Fruit fly (Drosophila melanogaster): ENCODE data around the gene GluRS-m.

The GluRS-m gene

DNA sequence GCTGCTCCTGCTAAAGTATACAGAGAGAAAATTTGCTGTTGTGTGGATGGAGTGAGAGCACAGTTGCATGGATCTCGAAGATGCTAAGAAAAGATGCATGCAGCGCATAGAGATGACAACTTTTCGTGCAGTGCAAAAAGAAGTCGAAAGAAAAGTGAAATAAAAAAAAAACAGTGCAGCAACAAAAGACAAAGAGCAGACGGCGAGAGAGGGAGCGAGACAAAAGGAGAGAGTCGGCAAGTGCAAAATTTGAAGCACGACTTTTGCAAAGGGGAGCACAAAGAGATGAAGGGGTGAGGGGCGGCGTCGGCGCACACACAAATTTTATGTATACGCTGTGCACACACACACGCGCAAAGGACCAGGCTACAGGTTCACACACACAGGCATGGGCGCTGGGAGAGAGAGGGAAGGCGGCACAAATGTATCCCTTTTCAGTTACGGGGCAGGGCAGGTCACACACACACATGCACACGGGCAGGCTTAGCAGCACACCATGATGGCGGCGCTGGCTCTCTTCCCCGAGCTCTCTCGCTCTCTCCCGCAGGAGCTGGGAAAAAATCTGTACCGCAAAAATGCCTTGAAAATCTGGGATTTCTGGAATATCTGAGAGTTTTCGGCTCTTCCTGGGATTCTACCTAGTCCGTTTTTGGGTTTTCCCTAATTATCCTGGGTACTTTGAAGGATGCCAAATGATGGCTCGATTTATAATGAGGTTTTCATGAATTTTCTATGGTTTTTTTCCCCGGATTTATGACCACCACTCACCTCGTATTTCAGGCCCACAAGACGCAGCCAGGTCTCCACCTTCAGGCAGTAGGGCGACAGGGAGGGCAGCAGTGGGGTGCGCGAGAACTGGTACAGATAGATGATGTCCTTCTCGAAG, 6.5 kb downstream of the GluRS-m start:
- peak; percentile 83 for TF ChIP-seq CG1621 (tag; optimal IDR thresholded peaks at IDR 0.05)
- TF ChIP-seq CG11294 (GFP tag; IDR thresholded peaks at IDR 0.05) = 0 out of 2 replicates have a peak, but pooled peaks have one; percentile 51
- TF ChIP-seq topi (GFP tag; optimal IDR thresholded peaks at IDR 0.05) = peak; percentile 84
- TF ChIP-seq OdsH (GFP tag; optimal IDR thresholded peaks at IDR 0.05) = peak; percentile 80
- peak; percentile 76 for TF ChIP-seq CG16779 (tag; optimal IDR thresholded peaks at IDR 0.05)
- TF ChIP-seq CG32006 (GFP tag; optimal IDR thresholded peaks at IDR 0.05) = peak; percentile 89
- no peak for TF ChIP-seq Hr38 (GFP tag; optimal IDR thresholded peaks at IDR 0.05)
- peak; percentile 70 for TF ChIP-seq Sox15 (GFP tag; optimal IDR thresholded peaks at IDR 0.05)
- TF ChIP-seq CG7368 (GFP tag; optimal IDR thresholded peaks at IDR 0.05) = peak; percentile 84
- peak; percentile 78 for TF ChIP-seq spab (GFP tag; optimal IDR thresholded peaks at IDR 0.05)
- peak; percentile 59 for TF ChIP-seq CG6854 (GFP tag; optimal IDR thresholded peaks at IDR 0.05)
- TF ChIP-seq fkh (GFP tag; optimal IDR thresholded peaks at IDR 0.05) = no peak
- peak; percentile 92 for TF ChIP-seq Blimp-1 (GFP tag; optimal IDR thresholded peaks at IDR 0.05)
- TF ChIP-seq CG11762 (GFP tag; optimal IDR thresholded peaks at IDR 0.05; ENCODE audit: insufficient read depth) = peak; percentile 46
- peak; percentile 73 for TF ChIP-seq eg (GFP tag; IDR thresholded peaks at IDR 0.05)
- TF ChIP-seq CG6808 (GFP tag; optimal IDR thresholded peaks at IDR 0.05) = peak; percentile 90
- TF ChIP-seq Ets96B (tag; optimal IDR thresholded peaks at IDR 0.05) = peak; percentile 83
- peak; percentile 97 for TF ChIP-seq Eip78C (GFP tag)
- TF ChIP-seq CG6792 (GFP tag; optimal IDR thresholded peaks at IDR 0.05) = peak; percentile 78
- peak; percentile 82 for TF ChIP-seq CG8632 (GFP tag; optimal IDR thresholded peaks at IDR 0.05)
- TF ChIP-seq CG31627 (GFP tag; optimal IDR thresholded peaks at IDR 0.05) = peak; percentile 91
- peak; percentile 89 for TF ChIP-seq net (GFP tag; optimal IDR thresholded peaks at IDR 0.05)
- peak; percentile 47 for TF ChIP-seq fd85E (GFP tag; optimal IDR thresholded peaks at IDR 0.05)
- peak; percentile 97 for TF ChIP-seq Sox14 (GFP tag; optimal IDR thresholded peaks at IDR 0.05)
- TF ChIP-seq svp (GFP tag) = peak; percentile 94
- TF ChIP-seq Hr39 (GFP tag; optimal IDR thresholded peaks at IDR 0.05) = peak; percentile 92
- no peak for TF ChIP-seq CG4318 (GFP tag; optimal IDR thresholded peaks at IDR 0.05)
- TF ChIP-seq Smox (GFP tag; optimal IDR thresholded peaks at IDR 0.05) = peak; percentile 84
- TF ChIP-seq CG10669 (GFP tag; optimal IDR thresholded peaks at IDR 0.05) = peak; percentile 88
- TF ChIP-seq fd59A (GFP tag; optimal IDR thresholded peaks at IDR 0.05) = peak; percentile 84
- TF ChIP-seq CG6163 (GFP tag; IDR thresholded peaks at IDR 0.05) = peak; percentile 87
- peak; percentile 82 for TF ChIP-seq Ets21C (GFP tag; optimal IDR thresholded peaks at IDR 0.05)
- peak; percentile 71 for TF ChIP-seq Gug (GFP tag; IDR thresholded peaks at IDR 0.05)
- peak; percentile 84 for TF ChIP-seq Eip75B (GFP tag; optimal IDR thresholded peaks at IDR 0.05)
- TF ChIP-seq Sox102F (GFP tag; optimal IDR thresholded peaks at IDR 0.05) = peak; percentile 90
- TF ChIP-seq Met (GFP tag; optimal IDR thresholded peaks at IDR 0.05) = peak; percentile 89
- peak; percentile 87 for TF ChIP-seq acj6 (GFP tag; optimal IDR thresholded peaks at IDR 0.05)
- TF ChIP-seq vri (GFP tag; optimal IDR thresholded peaks at IDR 0.05) = peak; percentile 82
- TF ChIP-seq dac (GFP tag; optimal IDR thresholded peaks at IDR 0.05) = peak; percentile 87
- peak; percentile 70 for TF ChIP-seq CG15336 (GFP tag; IDR thresholded peaks at IDR 0.05)
- TF ChIP-seq CG9139 (GFP tag; optimal IDR thresholded peaks at IDR 0.05) = peak; percentile 69
- peak; percentile 85 for TF ChIP-seq Lpt (GFP tag; optimal IDR thresholded peaks at IDR 0.05)
- peak; percentile 83 for TF ChIP-seq CG34406 (GFP tag; optimal IDR thresholded peaks at IDR 0.05)
- TF ChIP-seq ss (GFP tag; optimal IDR thresholded peaks at IDR 0.05) = peak; percentile 86 to 88
- peak; percentile 65 for TF ChIP-seq Eip93F (GFP tag; optimal IDR thresholded peaks at IDR 0.05)
- TF ChIP-seq pdm3 (GFP tag; optimal IDR thresholded peaks at IDR 0.05) = peak; percentile 89
- peak; percentile 81 for TF ChIP-seq CG8119 (GFP tag; IDR thresholded peaks at IDR 0.05)
- peak; percentile 78 to 79 for TF ChIP-seq salr (GFP tag; optimal IDR thresholded peaks at IDR 0.05)
- peak; percentile 71 for TF ChIP-seq CG6276 (GFP tag; optimal IDR thresholded peaks at IDR 0.05)
- peak; percentile 73 for TF ChIP-seq CG3032 (tag; optimal IDR thresholded peaks at IDR 0.05)
